Fruit fly (Drosophila melanogaster) whole organism, pupa: ENCODE data around the gene mRpL13.

Experiments
- CG10348 ChIP-seq: fragments of 200-800 bp; sonication (Bioruptor generic); IDR thresholded peaks from 2 replicates; pipeline ENCODE4 v1.3.6; 2022; ENCODE audit warnings: missing biosample characterization, missing genetic modification characterization
- CG12605 ChIP-seq: fragments of 200-800 bp; sonication (Bioruptor generic); IDR thresholded peaks from 2 replicates; pipeline ENCODE4 v1.3.6; 2022; ENCODE audit warnings: missing biosample characterization, missing genetic modification characterization
- CG13204 ChIP-seq: fragments of 200-800 bp; sonication (Bioruptor generic); optimal IDR thresholded peaks from 2 replicates; lab custom pipeline; 2018; ENCODE audit warnings: missing biosample characterization, mild to moderate bottlenecking, missing genetic modification characterization, moderate library complexity
- CG14655 ChIP-seq: fragments of 200-800 bp; sonication (Bioruptor generic); optimal IDR thresholded peaks from 3 replicates; lab custom pipeline; 2017; ENCODE audit warnings: mild to moderate bottlenecking, missing biosample characterization, missing genetic modification reagents, missing genetic modification characterization
- CG15710 ChIP-seq: fragments of 200-800 bp; sonication (Bioruptor generic); optimal IDR thresholded peaks from 2 replicates; lab custom pipeline; 2018; ENCODE audit warnings: missing biosample characterization, mild to moderate bottlenecking, missing genetic modification characterization, moderate library complexity
- CG17806 ChIP-seq: fragments of 200-800 bp; sonication (Bioruptor generic); optimal IDR thresholded peaks from 2 replicates; lab custom pipeline; 2018; ENCODE audit warnings: missing biosample characterization, mild to moderate bottlenecking, missing genetic modification characterization, moderate library complexity
- CG32121 ChIP-seq: fragments of 200-800 bp; sonication (Bioruptor generic); IDR thresholded peaks from 2 replicates; pipeline ENCODE4 v1.3.6; 2022; ENCODE audit warnings: missing biosample characterization, missing genetic modification characterization
- CG34367 ChIP-seq: fragments of 200-800 bp; sonication (Bioruptor generic); optimal IDR thresholded peaks from 2 replicates; lab custom pipeline; 2018; ENCODE audit warnings: missing biosample characterization, mild to moderate bottlenecking, missing genetic modification characterization
- CG4496 ChIP-seq: fragments of 200-800 bp; sonication (Bioruptor generic); IDR thresholded peaks from 3 replicates; pipeline ENCODE4 v1.3.6; 2022; ENCODE audit warnings: missing biosample characterization, missing genetic modification characterization
- CG8159 ChIP-seq: fragments of 200-800 bp; sonication (Bioruptor generic); optimal IDR thresholded peaks from 3 replicates; lab custom pipeline; 2018; ENCODE audit warnings: missing biosample characterization, mild to moderate bottlenecking, missing genetic modification characterization, moderate library complexity
- CG8301 ChIP-seq: fragments of 200-800 bp; sonication (Bioruptor generic); optimal IDR thresholded peaks from 2 replicates; lab custom pipeline; 2018; ENCODE audit warnings: missing biosample characterization, mild to moderate bottlenecking, missing genetic modification characterization
- CG9948 ChIP-seq: fragments of 200-800 bp; sonication (Bioruptor generic); optimal IDR thresholded peaks from 2 replicates; lab custom pipeline; 2018; ENCODE audit warnings: missing biosample characterization, mild to moderate bottlenecking, missing genetic modification characterization, moderate library complexity
- D1 ChIP-seq: fragments of 200-800 bp; sonication (Bioruptor generic); optimal IDR thresholded peaks from 2 replicates; lab custom pipeline; 2018; ENCODE audit warnings: missing biosample characterization, mild to moderate bottlenecking, missing genetic modification characterization, moderate library complexity
- EcR ChIP-seq: fragments of 200-800 bp; sonication (Bioruptor generic); optimal IDR thresholded peaks from 3 replicates; lab custom pipeline; 2019; ENCODE audit warnings: missing biosample characterization, missing genetic modification characterization, mild to moderate bottlenecking, moderate library complexity, missing genetic modification reagents
- Ets98B ChIP-seq: fragments of 200-800 bp; sonication (Bioruptor generic); IDR thresholded peaks from 2 replicates; pipeline ENCODE4 v1.3.6; 2022; ENCODE audit warnings: missing biosample characterization, missing genetic modification characterization
- Pif1A ChIP-seq: fragments of 200-800 bp; sonication (Bioruptor generic); optimal IDR thresholded peaks from 3 replicates; lab custom pipeline; 2016; ENCODE audit warnings: missing biosample characterization, missing genetic modification characterization
- Pif1B ChIP-seq: fragments of 200-800 bp; sonication (Bioruptor generic); optimal IDR thresholded peaks from 3 replicates; lab custom pipeline; 2016; ENCODE audit warnings: missing biosample characterization, missing genetic modification characterization
- Snoo ChIP-seq: fragments of 200-800 bp; sonication (Bioruptor generic); optimal IDR thresholded peaks from 3 replicates; lab custom pipeline; 2017; ENCODE audit warnings: missing biosample characterization, mild to moderate bottlenecking, missing genetic modification characterization, inconsistent platforms
- fd96Ca ChIP-seq: fragments of 200-800 bp; sonication (Bioruptor generic); IDR thresholded peaks from 3 replicates; pipeline ENCODE4 v1.3.6; 2022; ENCODE audit warnings: missing biosample characterization, missing genetic modification characterization
- gl ChIP-seq: fragments of 200-800 bp; sonication (Bioruptor generic); optimal IDR thresholded peaks from 2 replicates; lab custom pipeline; 2018; ENCODE audit warnings: missing biosample characterization, mild to moderate bottlenecking, missing genetic modification characterization
- rn ChIP-seq: fragments of 200-800 bp; sonication (Bioruptor generic); IDR thresholded peaks from 2 replicates; pipeline ENCODE4 v1.3.6; 2022; ENCODE audit warnings: missing biosample characterization, missing genetic modification characterization

mRpL13 gene

DNA sequence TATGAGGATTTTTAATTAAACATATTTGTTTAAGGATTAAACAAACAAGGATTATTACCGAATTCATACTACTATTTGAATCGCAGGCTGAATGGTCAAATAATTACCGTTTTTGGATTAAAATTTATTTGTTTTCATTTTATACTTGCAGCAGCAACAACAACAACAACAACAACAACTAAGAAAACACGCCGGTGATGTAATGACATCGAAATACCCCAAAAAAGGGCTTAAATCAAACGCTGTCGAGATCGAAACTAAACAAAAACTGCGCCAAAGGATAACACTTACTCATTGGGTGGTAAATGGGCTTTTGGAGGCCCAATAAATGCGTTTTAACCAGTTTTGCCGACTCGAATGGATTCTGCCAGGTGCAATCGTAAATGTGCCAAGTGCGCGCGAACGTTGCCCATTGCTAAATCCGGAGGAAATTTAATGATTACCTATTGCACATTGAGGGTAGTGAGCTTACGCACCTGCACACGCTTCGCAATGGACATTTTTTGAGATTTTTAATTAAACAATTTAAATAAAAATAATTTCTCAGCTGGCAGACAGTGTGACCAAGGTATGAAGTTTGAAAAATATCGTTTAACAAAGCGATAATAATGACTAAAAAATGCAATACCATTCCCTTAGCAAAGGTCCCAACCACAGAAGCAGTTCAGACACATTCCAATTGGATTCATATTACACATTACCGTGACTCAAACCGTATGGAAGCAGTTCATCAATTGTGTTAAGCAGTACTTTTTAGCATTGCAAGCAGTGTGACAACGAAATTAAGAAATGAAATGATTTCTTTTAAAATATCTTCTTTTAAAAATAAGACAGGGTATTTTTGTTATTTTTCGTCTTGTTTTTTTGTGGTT, at the start of gene mRpL13, which contains the start of gene CG10602:
Gene mRpL13 (minus strand): TSS at position 588 of the 872 bp plus-strand sequence.
Gene CG10602 (minus strand): TSS at position 588 of the 872 bp plus-strand sequence.
- TF ChIP-seq CG32121 (GFP tag; lab: Robert Waterston, UW) (no peak), CG17806 (tag; lab: Kevin White, UChicago) (no peak), D1 (tag; lab: Kevin White, UChicago) (peak; percentile 90), CG14655 (no peak), CG34367 (no peak), Snoo (tag; lab: Kevin White, UChicago) (no peak), CG13204 (GFP tag; lab: Kevin White, UChicago) (no peak)

DNA sequence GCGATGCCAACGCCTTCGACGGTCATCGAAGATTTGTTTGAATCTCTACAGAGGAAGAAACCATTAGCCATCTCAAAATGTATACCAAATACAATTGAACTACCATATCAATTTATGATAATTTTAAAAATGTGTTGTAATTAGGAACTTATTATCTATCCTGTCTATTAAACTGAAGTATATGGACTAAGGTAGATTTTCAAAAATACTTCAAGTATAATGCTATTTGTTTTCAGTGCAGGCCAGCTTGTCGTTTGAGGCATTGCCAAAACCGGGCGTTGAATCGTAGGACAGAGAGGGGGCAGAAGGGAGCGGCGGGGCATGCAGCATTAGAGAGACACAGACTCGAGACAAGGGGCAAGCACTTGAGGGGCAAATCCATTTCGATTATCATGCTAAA, 48.4 kb upstream of the mRpL13 start:
- TF ChIP-seq CG4496 (GFP tag; lab: Robert Waterston, UW), result peak; percentile 64; the same call in 2 of the 3 replicates
- peak; percentile 27 for TF ChIP-seq Pif1A (GFP tag; lab: Kevin White, UChicago)
- no peak for TF ChIP-seq CG15710 (tag; lab: Kevin White, UChicago)
- TF ChIP-seq CG14655, result peak; percentile 56
- peak; percentile 61 for TF ChIP-seq Ets98B (GFP tag; lab: Robert Waterston, UW)
- TF ChIP-seq CG32121 (GFP tag; lab: Robert Waterston, UW), result peak; percentile 53; the same call in 1 of the 2 replicates
- 0 out of 2 replicates have a peak, but pooled peaks have one; percentile 47 for TF ChIP-seq CG12605 (GFP tag; lab: Robert Waterston, UW)
- TF ChIP-seq CG8301 (tag; lab: Kevin White, UChicago), result peak; percentile 60
- TF ChIP-seq EcR (GFP tag; lab: Kevin White, UChicago), result no peak
- TF ChIP-seq, all 21 proteins: peak for 7

DNA sequence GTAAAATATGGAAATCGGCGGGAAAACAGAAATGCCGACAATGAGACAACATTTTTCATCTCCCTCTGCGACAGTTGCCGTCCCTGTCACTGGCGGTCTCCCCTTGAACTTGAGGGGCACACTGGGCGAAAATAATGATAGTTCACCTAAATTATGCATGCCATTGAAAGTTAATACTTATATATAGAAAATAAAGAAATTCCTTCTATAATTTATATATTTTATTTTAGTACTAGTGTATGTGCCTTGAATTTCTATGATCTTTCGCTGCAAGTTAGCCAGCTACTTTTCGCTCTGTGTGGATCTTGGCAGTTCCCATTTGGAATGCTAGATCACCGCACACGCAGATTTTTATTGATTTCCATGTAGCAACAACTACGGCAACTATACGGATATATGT, 47.6 kb upstream of the mRpL13 start:
- TF ChIP-seq CG32121 (GFP tag; lab: Robert Waterston, UW) (no peak), Pif1A (GFP tag; lab: Kevin White, UChicago) (no peak), EcR (GFP tag; lab: Kevin White, UChicago) (no peak), D1 (tag; lab: Kevin White, UChicago) (no peak), CG10348 (GFP tag; lab: Robert Waterston, UW) (no peak), Pif1B (GFP tag; lab: Kevin White, UChicago) (no peak), CG17806 (tag; lab: Kevin White, UChicago) (peak; percentile 9), CG14655 (peak; percentile 45)

DNA sequence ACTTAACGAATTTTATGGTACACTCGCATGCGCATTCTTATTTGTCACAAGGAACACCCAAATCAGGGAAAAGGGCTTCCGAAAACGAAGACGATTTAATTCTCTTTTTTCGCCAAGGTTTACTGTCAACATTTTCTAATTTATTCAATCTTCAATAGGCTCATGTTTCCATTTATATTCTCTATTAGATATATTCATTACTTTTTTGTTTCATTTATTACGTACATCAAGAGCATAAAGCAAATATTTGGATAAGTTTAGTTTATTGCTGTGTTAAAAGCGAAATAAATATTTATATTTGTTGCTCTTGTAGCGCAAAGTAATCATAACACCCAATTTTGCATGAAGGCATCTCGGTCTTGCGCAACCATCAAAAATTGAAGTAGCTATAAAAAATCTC, 41.9 kb upstream of the mRpL13 start:
- TF ChIP-seq CG17806 (tag; lab: Kevin White, UChicago) (no peak), Snoo (tag; lab: Kevin White, UChicago) (peak; percentile 44)

DNA sequence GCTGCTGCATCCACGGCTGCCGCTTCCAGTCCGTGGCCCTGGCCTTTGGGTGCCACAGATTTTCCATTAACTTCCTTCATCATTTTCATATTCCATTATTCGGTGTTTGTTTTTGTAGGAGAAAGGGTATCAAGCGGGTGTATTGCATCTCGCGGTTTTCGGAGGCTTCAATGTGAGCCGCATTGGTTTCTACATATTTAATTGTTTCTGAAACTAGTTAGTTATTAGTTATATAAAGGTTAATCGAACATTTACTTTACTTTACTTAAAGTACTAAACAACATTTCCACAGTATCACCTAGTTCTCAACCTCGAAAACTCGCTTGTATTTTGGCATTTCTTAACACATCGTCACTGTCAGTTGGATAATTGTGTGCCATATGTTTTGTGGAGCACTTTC, 40.8 kb upstream of the mRpL13 start:
- TF ChIP-seq Pif1A (GFP tag; lab: Kevin White, UChicago) (peak; percentile 14), rn (GFP tag; lab: Robert Waterston, UW) (no peak), CG34367 (no peak), fd96Ca (GFP tag; lab: Robert Waterston, UW) (0 out of 3 replicates have a peak, but pooled peaks have one; percentile 20), EcR (GFP tag; lab: Kevin White, UChicago) (no peak), CG13204 (GFP tag; lab: Kevin White, UChicago) (no peak), CG8301 (tag; lab: Kevin White, UChicago) (peak; percentile 52), Snoo (tag; lab: Kevin White, UChicago) (no peak), CG15710 (tag; lab: Kevin White, UChicago) (no peak), CG9948 (tag; lab: Kevin White, UChicago) (no peak), CG32121 (GFP tag; lab: Robert Waterston, UW) (no peak), CG4496 (GFP tag; lab: Robert Waterston, UW) (0 out of 3 replicates have a peak, but pooled peaks have one; percentile 7), Ets98B (GFP tag; lab: Robert Waterston, UW) (0 out of 2 replicates have a peak, but pooled peaks have one; percentile 16), D1 (tag; lab: Kevin White, UChicago) (no peak), CG17806 (tag; lab: Kevin White, UChicago) (no peak), CG14655 (peak; percentile 46), CG10348 (GFP tag; lab: Robert Waterston, UW) (no peak), CG8159 (tag; lab: Kevin White, UChicago) (no peak), CG12605 (GFP tag; lab: Robert Waterston, UW) (no peak), Pif1B (GFP tag; lab: Kevin White, UChicago) (no peak), gl (no peak)

DNA sequence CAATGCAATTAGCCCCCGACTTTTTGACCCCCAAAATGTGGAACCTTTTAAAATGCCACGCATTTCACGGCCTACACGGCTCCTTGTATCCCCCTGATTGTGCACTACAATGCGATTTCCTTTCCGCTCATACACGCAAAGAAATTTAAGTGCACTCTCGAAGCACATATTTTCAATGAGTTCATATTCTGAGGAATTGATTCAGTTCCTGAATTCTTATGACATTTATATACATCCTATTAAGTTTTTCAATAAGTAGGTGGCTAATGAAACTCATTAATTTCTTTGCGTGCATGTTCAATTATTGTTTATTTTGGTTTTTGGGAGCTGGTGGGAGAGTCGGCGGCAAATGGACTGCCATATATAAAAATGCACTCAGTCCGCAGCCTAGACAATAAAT, 40.2 kb upstream of the mRpL13 start:
- TF ChIP-seq CG12605 (GFP tag; lab: Robert Waterston, UW) (no peak), CG8159 (tag; lab: Kevin White, UChicago) (no peak), CG9948 (tag; lab: Kevin White, UChicago) (peak; percentile 31), CG15710 (tag; lab: Kevin White, UChicago) (no peak), gl (no peak), Ets98B (GFP tag; lab: Robert Waterston, UW) (no peak), CG8301 (tag; lab: Kevin White, UChicago) (peak; percentile 58), Pif1A (GFP tag; lab: Kevin White, UChicago) (peak; percentile 55), CG10348 (GFP tag; lab: Robert Waterston, UW) (no peak), CG34367 (no peak), Pif1B (GFP tag; lab: Kevin White, UChicago) (peak; percentile 38), CG13204 (GFP tag; lab: Kevin White, UChicago) (no peak), CG17806 (tag; lab: Kevin White, UChicago) (peak; percentile 4), Snoo (tag; lab: Kevin White, UChicago) (no peak), CG14655 (peak; percentile 61)
